Fruit fly (Drosophila melanogaster): ENCODE measurements around the gene Prx6a.

Gene Prx6a

dm6 chr2L:2874542-2875194, 3.4 kb downstream of the Prx6a start, which contains the start of gene CG8814 (continued):
- TF ChIP-seq dm (GFP tag; optimal IDR thresholded peaks at IDR 0.05) (no peak), CG4424 (GFP tag; optimal IDR thresholded peaks at IDR 0.05) (peak; percentile 76), CG32532 (GFP tag; IDR thresholded peaks at IDR 0.05) (peak; percentile 79), crc (GFP tag; optimal IDR thresholded peaks at IDR 0.05) (no peak), CG13296 (GFP tag; optimal IDR thresholded peaks at IDR 0.05) (no peak), CG3726 (GFP tag; IDR thresholded peaks at IDR 0.05) (no peak), CG8388 (GFP tag; optimal IDR thresholded peaks at IDR 0.05) (peak; percentile 46), Xbp1 (GFP tag; optimal IDR thresholded peaks at IDR 0.05) (peak; percentile 75), hbn (GFP tag; IDR thresholded peaks at IDR 0.05; ENCODE audit: partially characterized antibody) (peak; percentile 62), Sox102F (GFP tag; optimal IDR thresholded peaks at IDR 0.05) (peak; percentile 54), CG2678 (tag; optimal IDR thresholded peaks at IDR 0.05) (peak; percentile 74), CG14860 (GFP tag; IDR thresholded peaks at IDR 0.05; ENCODE audit: partially characterized antibody) (peak; percentile 56; the same call in 1 of the 3 replicates), CG5180 (GFP tag; optimal IDR thresholded peaks at IDR 0.05) (peak; percentile 64), CG13424 (tag; optimal IDR thresholded peaks at IDR 0.05) (peak; percentile 76), MBD-R2 (GFP tag; IDR thresholded peaks at IDR 0.05) (peak; percentile 63), ewg (GFP tag; optimal IDR thresholded peaks at IDR 0.05) (peak; percentile 37), CG12071 (GFP tag; optimal IDR thresholded peaks at IDR 0.05) (peak; percentile 34), Fer1 (GFP tag; optimal IDR thresholded peaks at IDR 0.05) (peak; percentile 8), CG12391 (tag; optimal IDR thresholded peaks at IDR 0.05) (peak; percentile 83), wor (GFP tag; IDR thresholded peaks at IDR 0.05) (peak; percentile 23; the same call in 1 of the 2 replicates), Max (GFP tag; optimal IDR thresholded peaks at IDR 0.05) (peak; percentile 45), CG15011 (GFP tag; optimal IDR thresholded peaks at IDR 0.05) (peak; percentile 49), trem (tag; optimal IDR thresholded peaks at IDR 0.05) (peak; percentile 66), Hmr (GFP tag; optimal IDR thresholded peaks at IDR 0.05) (peak; percentile 69), GATAe (GFP tag; conservative IDR thresholded peaks at IDR 0.05) (no peak; the same call in 1 of the 2 replicates), org-1 (GFP tag; optimal IDR thresholded peaks at IDR 0.05) (no peak), Pdp1 (GFP tag; optimal IDR thresholded peaks at IDR 0.05) (peak in 1 of 2 experiments; percentile 44), B-H2 (GFP tag; optimal IDR thresholded peaks at IDR 0.05) (no peak), CG34224 (GFP tag; IDR thresholded peaks at IDR 0.05; ENCODE audit: partially characterized antibody) (peak; percentile 70), CG9932 (GFP tag; IDR thresholded peaks at IDR 0.05) (peak; percentile 90), CG12104 (GFP tag; optimal IDR thresholded peaks at IDR 0.05) (peak; percentile 68), scrt (GFP tag; optimal IDR thresholded peaks at IDR 0.05) (peak; percentile 28), Sin3A (optimal IDR thresholded peaks at IDR 0.05) (peak; percentile 76), Dad (GFP tag; optimal IDR thresholded peaks at IDR 0.05) (no peak), Ada2b (GFP tag; IDR thresholded peaks at IDR 0.05) (peak; percentile 56), klu (GFP tag; IDR thresholded peaks at IDR 0.05) (peak; percentile 89), dmrt99B (tag; optimal IDR thresholded peaks at IDR 0.05) (peak; percentile 31), ac (GFP tag; optimal IDR thresholded peaks at IDR 0.05) (no peak), CG34376 (GFP tag; optimal IDR thresholded peaks at IDR 0.05) (peak; percentile 32), CG13123 (GFP tag; optimal IDR thresholded peaks at IDR 0.05) (peak; percentile 37), fu2 (GFP tag; optimal IDR thresholded peaks at IDR 0.05) (no peak), prd (optimal IDR thresholded peaks at IDR 0.05) (no peak), prd (GFP tag; IDR thresholded peaks at IDR 0.05) (peak; percentile 83), CG13894 (tag; optimal IDR thresholded peaks at IDR 0.05) (peak; percentile 29), CG6854 (GFP tag; optimal IDR thresholded peaks at IDR 0.05) (no peak), zfh1 (GFP tag; IDR thresholded peaks at IDR 0.05) (peak; percentile 64), Nf-YA (GFP tag; IDR thresholded peaks at IDR 0.05) (no peak), CG10366 (GFP tag; IDR thresholded peaks at IDR 0.05) (peak; percentile 57), Aef1 (GFP tag; IDR thresholded peaks at IDR 0.05) (peak; percentile 83), CG2116 (GFP tag; optimal IDR thresholded peaks at IDR 0.05) (peak; percentile 99)
